Fruit fly (Drosophila melanogaster) whole organism, embryonic: ENCODE measurements around the gene CG5892.
A peak's percentile ranks its signal among the peaks of the same experiment; 100 is the strongest.

Source experiments
- Asciz ChIP-seq: fragments of 200-800 bp; sonication (Bioruptor generic); optimal IDR thresholded peaks from 2 replicates; lab custom pipeline; 2017; ENCODE audit warnings: missing biosample characterization, mild to moderate bottlenecking, missing genetic modification characterization, missing genetic modification reagents
- CG10565 ChIP-seq: fragments of 200-800 bp; sonication (Bioruptor generic); optimal IDR thresholded peaks from 3 replicates; lab custom pipeline; 2016; ENCODE audit warnings: missing biosample characterization, mild to moderate bottlenecking, missing genetic modification characterization
- CG11560 ChIP-seq: fragments of 200-800 bp; sonication (Bioruptor generic); IDR thresholded peaks from 3 replicates; pipeline ENCODE4 v1.3.6; 2022; ENCODE audit warnings: missing biosample characterization, missing genetic modification characterization
- CG13123 ChIP-seq: fragments of 200-800 bp; sonication (Bioruptor generic); optimal IDR thresholded peaks from 2 replicates; lab custom pipeline; 2016; ENCODE audit warnings: missing biosample characterization, missing genetic modification characterization
- CG1647 ChIP-seq: fragments of 200-800 bp; sonication (Bioruptor generic); optimal IDR thresholded peaks from 3 replicates; lab custom pipeline; 2016; ENCODE audit warnings: missing biosample characterization, missing genetic modification characterization
- CG16779 ChIP-seq: fragments of 200-800 bp; sonication (Bioruptor generic); IDR thresholded peaks from 2 replicates; pipeline ENCODE4 v1.3.6; 2022; ENCODE audit warnings: missing biosample characterization, missing genetic modification characterization
- CG17328 ChIP-seq: fragments of 200-800 bp; sonication (Bioruptor generic); IDR thresholded peaks from 2 replicates; pipeline ENCODE4 v1.3.6; 2022; ENCODE audit warnings: missing biosample characterization, missing genetic modification characterization
- CG18262 ChIP-seq: fragments of 200-800 bp; optimal IDR thresholded peaks from 3 replicates; lab custom pipeline; 2019; ENCODE audit warnings: missing biosample characterization, mild to moderate bottlenecking, missing genetic modification characterization, moderate library complexity
- CG2202 ChIP-seq: fragments of 200-800 bp; sonication (Bioruptor generic); optimal IDR thresholded peaks from 2 replicates; lab custom pipeline; 2018; ENCODE audit warnings: missing biosample characterization, mild to moderate bottlenecking, missing genetic modification characterization
- CG3726 ChIP-seq: fragments of 200-800 bp; sonication (Bioruptor generic); IDR thresholded peaks from 3 replicates; pipeline ENCODE4, ENCODE4 v1.3.6; 2022; ENCODE audit warnings: missing biosample characterization, missing genetic modification characterization
- CG4424 ChIP-seq: fragments of 200-800 bp; sonication (Bioruptor generic); optimal IDR thresholded peaks from 3 replicates; lab custom pipeline; 2016; ENCODE audit warnings: missing biosample characterization, missing genetic modification characterization
- CG4707 ChIP-seq: fragments of 200-800 bp; sonication (Bioruptor generic); optimal IDR thresholded peaks from 2 replicates; lab custom pipeline; 2018; ENCODE audit warnings: missing biosample characterization, mild to moderate bottlenecking, missing genetic modification characterization, moderate library complexity
- CG6175 ChIP-seq: fragments of 200-800 bp; sonication (Bioruptor generic); IDR thresholded peaks from 3 replicates; pipeline ENCODE4 v1.3.6; 2022; ENCODE audit warnings: missing biosample characterization, missing genetic modification characterization
- CG6254 ChIP-seq: fragments of 200-800 bp; sonication (Bioruptor generic); optimal IDR thresholded peaks from 3 replicates; lab custom pipeline; 2017; ENCODE audit warnings: mild to moderate bottlenecking, missing biosample characterization, missing genetic modification reagents, missing genetic modification characterization
- CG6272 ChIP-seq: fragments of 200-800 bp; sonication (Bioruptor generic); IDR thresholded peaks from 2 replicates; pipeline ENCODE4 v1.3.6; 2022; ENCODE audit warnings: missing biosample characterization, missing genetic modification characterization
- CG6683 ChIP-seq: fragments of 200-800 bp; sonication (Bioruptor generic); optimal IDR thresholded peaks from 2 replicates; lab custom pipeline; 2017; ENCODE audit warnings: missing biosample characterization, mild to moderate bottlenecking, missing genetic modification characterization, missing genetic modification reagents
- CG7372 ChIP-seq: fragments of 200-800 bp; sonication (Bioruptor generic); IDR thresholded peaks from 2 replicates; pipeline ENCODE4 v1.3.6; 2022; ENCODE audit warnings: missing biosample characterization, missing genetic modification characterization
- CG8388 ChIP-seq: fragments of 200-800 bp; sonication (Bioruptor generic); optimal IDR thresholded peaks from 2 replicates; lab custom pipeline; 2019; ENCODE audit warnings: missing biosample characterization, mild to moderate bottlenecking, missing genetic modification characterization, moderate library complexity
- CG8765 ChIP-seq: fragments of 200-800 bp; sonication (Bioruptor generic); IDR thresholded peaks from 2 replicates; pipeline ENCODE4 v1.3.6; 2022; ENCODE audit warnings: missing biosample characterization, missing genetic modification characterization
- CG9932 ChIP-seq: fragments of 200-800 bp; sonication (Bioruptor generic); IDR thresholded peaks from 2 replicates; pipeline ENCODE4 v1.3.6; 2022; ENCODE audit warnings: missing biosample characterization, missing genetic modification characterization
- Dip3 ChIP-seq: fragments of 200-800 bp; sonication (Bioruptor generic); optimal IDR thresholded peaks from 3 replicates; lab custom pipeline; 2016; ENCODE audit warnings: missing biosample characterization, missing genetic modification characterization
- Dp ChIP-seq: fragments of 200-800 bp; sonication (Bioruptor generic); optimal IDR thresholded peaks from 2 replicates; lab custom pipeline; 2018; ENCODE audit warnings: missing biosample characterization, mild to moderate bottlenecking, missing genetic modification characterization, moderate library complexity
- Gug ChIP-seq: fragments of 200-800 bp; sonication (Bioruptor generic); IDR thresholded peaks from 4 replicates; pipeline ENCODE4 v1.3.6; 2022; ENCODE audit warnings: missing biosample characterization, missing genetic modification characterization
- Hr3 ChIP-seq: fragments of 200-800 bp; sonication (Bioruptor generic); optimal IDR thresholded peaks from 3 replicates; lab custom pipeline; 2016; ENCODE audit warnings: missing biosample characterization, missing genetic modification characterization
- Kr ChIP-seq: fragments of 200-800 bp; sonication (Bioruptor generic); optimal IDR thresholded peaks from 2 replicates; lab custom pipeline; 2017; ENCODE audit warnings: missing biosample characterization, mild to moderate bottlenecking, missing genetic modification characterization
- Mad ChIP-seq: fragments of 200-800 bp; sonication (Bioruptor generic); optimal IDR thresholded peaks from 2 replicates; lab custom pipeline; 2016; ENCODE audit warnings: missing biosample characterization, missing genetic modification characterization
- NC2β ChIP-seq: fragments of 200-800 bp; sonication (Bioruptor generic); optimal IDR thresholded peaks from 2 replicates; lab custom pipeline; 2016; ENCODE audit warnings: missing biosample characterization, missing genetic modification characterization
- Six4 ChIP-seq: fragments of 200-800 bp; sonication (Bioruptor generic); optimal IDR thresholded peaks from 2 replicates; lab custom pipeline; 2016; ENCODE audit warnings: missing biosample characterization, missing genetic modification characterization
- Sry-β ChIP-seq: fragments of 200-800 bp; sonication (Bioruptor generic); optimal IDR thresholded peaks from 2 replicates; lab custom pipeline; 2018; ENCODE audit warnings: missing biosample characterization, mild to moderate bottlenecking, missing genetic modification characterization, moderate library complexity
- ato ChIP-seq: fragments of 200-800 bp; sonication (Bioruptor generic); IDR thresholded peaks from 2 replicates; pipeline ENCODE4 v1.3.6; 2022; ENCODE audit warnings: missing biosample characterization, missing genetic modification characterization; ENCODE audit not compliant: partially characterized antibody
- bigmax ChIP-seq: fragments of 200-800 bp; sonication (Bioruptor generic); optimal IDR thresholded peaks from 2 replicates; lab custom pipeline; 2018; ENCODE audit warnings: missing biosample characterization, mild to moderate bottlenecking, missing genetic modification characterization
- br ChIP-seq: fragments of >200 bp; optimal IDR thresholded peaks from 2 replicates; lab custom pipeline; 2017
- btn ChIP-seq: fragments of 200-800 bp; sonication (Bioruptor generic); optimal IDR thresholded peaks from 2 replicates; lab custom pipeline; 2016; ENCODE audit warnings: missing biosample characterization, missing genetic modification characterization
- cato ChIP-seq: fragments of 200-800 bp; sonication (Bioruptor generic); optimal IDR thresholded peaks from 2 replicates; lab custom pipeline; 2016; ENCODE audit warnings: missing biosample characterization, missing genetic modification characterization, borderline replicate concordance
- dmrt11E ChIP-seq: fragments of 200-800 bp; sonication (Bioruptor generic); optimal IDR thresholded peaks from 3 replicates; lab custom pipeline; 2018; ENCODE audit warnings: missing biosample characterization, mild to moderate bottlenecking, missing genetic modification characterization, moderate library complexity
- ewg ChIP-seq: fragments of 200-800 bp; sonication (Bioruptor generic); optimal IDR thresholded peaks from 3 replicates; lab custom pipeline; 2017; ENCODE audit warnings: mild to moderate bottlenecking, missing biosample characterization, missing genetic modification reagents, missing genetic modification characterization
- hb ChIP-seq: fragments of 200-800 bp; sonication (Bioruptor generic); IDR thresholded peaks from 3 replicates; pipeline ENCODE4 v1.3.6; 2022; ENCODE audit warnings: missing biosample characterization, missing genetic modification characterization; ENCODE audit not compliant: partially characterized antibody
- jigr1 ChIP-seq: fragments of 200-800 bp; sonication (Bioruptor generic); IDR thresholded peaks from 3 replicates; pipeline ENCODE4 v1.3.6; 2022; ENCODE audit warnings: missing biosample characterization, missing genetic modification characterization
- lilli ChIP-seq: fragments of 200-800 bp; sonication (Bioruptor generic); optimal IDR thresholded peaks from 3 replicates; lab custom pipeline; 2016; ENCODE audit warnings: missing biosample characterization, missing genetic modification characterization
- lmd ChIP-seq: fragments of 200-800 bp; sonication (Bioruptor generic); IDR thresholded peaks from 2 replicates; pipeline ENCODE4 v1.3.6; 2022; ENCODE audit warnings: missing biosample characterization, missing genetic modification characterization
- lov ChIP-seq, 2 experiments: fragments of 200-800 bp in 1 of 2; fragments of >200 bp in 1 of 2; sonication (Bioruptor generic) in 1 of 2; IDR thresholded peaks in 1 of 2; optimal IDR thresholded peaks in 1 of 2; 2 replicates in 1 of 2; 3 replicates in 1 of 2; pipeline versions ENCODE4 v1.3.6 to Lab custom; 2017 to 2022; ENCODE audit warnings: missing biosample characterization in 1 of 2, missing genetic modification characterization in 1 of 2
- nom ChIP-seq: fragments of 200-800 bp; sonication (Bioruptor generic); optimal IDR thresholded peaks from 2 replicates; lab custom pipeline; 2017; ENCODE audit warnings: missing biosample characterization, missing genetic modification characterization, mild to moderate bottlenecking, moderate library complexity, missing genetic modification reagents
- odd ChIP-seq: fragments of 200-800 bp; sonication (Bioruptor generic); optimal IDR thresholded peaks from 2 replicates; lab custom pipeline; 2017; ENCODE audit warnings: missing biosample characterization, mild to moderate bottlenecking, missing genetic modification characterization
- peb ChIP-seq: fragments of 200-800 bp; sonication (Bioruptor generic); IDR thresholded peaks from 2 replicates; pipeline ENCODE4 v1.3.6; 2022; ENCODE audit warnings: missing biosample characterization, missing genetic modification characterization
- pzg ChIP-seq: fragments of 200-800 bp; sonication (Bioruptor generic); optimal IDR thresholded peaks from 3 replicates; lab custom pipeline; 2018; ENCODE audit warnings: missing biosample characterization, mild to moderate bottlenecking, missing genetic modification characterization, moderate library complexity
- salm ChIP-seq: fragments of 200-800 bp; sonication (Bioruptor generic); optimal IDR thresholded peaks from 2 replicates; lab custom pipeline; 2018; ENCODE audit warnings: missing biosample characterization, mild to moderate bottlenecking, missing genetic modification characterization
- slbo ChIP-seq: fragments of 200-800 bp; sonication (Bioruptor generic); IDR thresholded peaks from 2 replicates; pipeline ENCODE4 v1.3.6; 2022; ENCODE audit warnings: missing biosample characterization, missing genetic modification characterization
- tin ChIP-seq: fragments of 200-800 bp; sonication (Bioruptor generic); optimal IDR thresholded peaks from 3 replicates; lab custom pipeline; 2016; ENCODE audit warnings: missing biosample characterization, missing genetic modification characterization
- toy ChIP-seq: fragments of 200-800 bp; sonication (Bioruptor generic); IDR thresholded peaks from 2 replicates; pipeline ENCODE4 v1.3.6; 2022; ENCODE audit warnings: missing biosample characterization, missing genetic modification characterization
- unc-4 ChIP-seq: fragments of 200-800 bp; sonication (Bioruptor generic); IDR thresholded peaks from 2 replicates; pipeline ENCODE4 v1.3.6; 2022; ENCODE audit warnings: missing biosample characterization, missing genetic modification characterization; ENCODE audit not compliant: partially characterized antibody

The CG5892 gene

dm6 chr3R:21273427-21274038 is 31.1 kb downstream of the CG5892 start, which contains the start of gene CG3308 (continued):
- TF ChIP-seq CG13123 (GFP tag; lab: Kevin White, UChicago) (no peak), cato (no peak), CG8765 (no peak), Six4 (GFP tag; lab: Kevin White, UChicago) (no peak), unc-4 (GFP tag; lab: Robert Waterston, UW) (peak; percentile 85), CG16779 (GFP tag; lab: Robert Waterston, UW) (peak; percentile 54; the same call in 1 of the 2 replicates), Kr (no peak), tin (peak; percentile 32), CG10565 (GFP tag; lab: Kevin White, UChicago) (no peak), Hr3 (no peak), Sry-β (peak; percentile 2), CG8388 (GFP tag; lab: Kevin White, UChicago) (no peak), Dip3 (GFP tag; lab: Kevin White, UChicago) (no peak), CG6683 (GFP tag; lab: Kevin White, UChicago) (no peak), ewg (GFP tag; lab: Kevin White, UChicago) (no peak), Dp (peak; percentile 97), NC2β (GFP tag; lab: Kevin White, UChicago) (no peak), slbo (GFP tag; lab: Robert Waterston, UW) (peak; percentile 70), CG18262 (no peak), CG6175 (no peak), Mad (GFP tag; lab: Kevin White, UChicago) (peak; percentile 1), Asciz (GFP tag; lab: Kevin White, UChicago) (no peak), CG4707 (GFP tag; lab: Kevin White, UChicago) (no peak), CG17328 (GFP tag; lab: Robert Waterston, UW) (no peak), CG11560 (no peak), toy (GFP tag; lab: Robert Waterston, UW) (no peak), odd (GFP tag; lab: Kevin White, UChicago) (no peak), lov (optimal IDR thresholded peaks at IDR 0.05; lab: Kevin White, UChicago) (no peak), lov (GFP tag; IDR thresholded peaks at IDR 0.05; lab: Robert Waterston, UW) (no peak), Gug (GFP tag; lab: Robert Waterston, UW) (peak; percentile 40; the same call in 1 of the 4 replicates), lilli (peak; percentile 56), peb (0 out of 2 replicates have a peak, but pooled peaks have one; percentile 8), CG4424 (GFP tag; lab: Kevin White, UChicago) (peak; percentile 23), CG7372 (GFP tag; lab: Robert Waterston, UW) (no peak), bigmax (GFP tag; lab: Kevin White, UChicago) (no peak), CG3726 (GFP tag; lab: Robert Waterston, UW) (no peak), salm (no peak), CG2202 (tag; lab: Kevin White, UChicago) (no peak), hb (GFP tag; lab: Robert Waterston, UW) (peak; percentile 68), br (lab: Kevin White, UChicago) (no peak), dmrt11E (tag; lab: Kevin White, UChicago) (peak; percentile 19), CG6254 (no peak), nom (GFP tag; lab: Kevin White, UChicago) (peak; percentile 44), lmd (GFP tag; lab: Robert Waterston, UW) (no peak; the same call in 1 of the 2 replicates), pzg (GFP tag; lab: Kevin White, UChicago) (peak; percentile 90), ato (GFP tag; lab: Robert Waterston, UW) (peak; percentile 69; the same call in 1 of the 2 replicates), CG1647 (peak; percentile 65), CG6272 (GFP tag; lab: Robert Waterston, UW) (peak; percentile 19; the same call in 1 of the 2 replicates), CG9932 (GFP tag; lab: Robert Waterston, UW) (peak; percentile 80), btn (GFP tag; lab: Kevin White, UChicago) (no peak), jigr1 (GFP tag; lab: Robert Waterston, UW) (no peak)
